Worm (Caenorhabditis elegans) whole organism, L3 larva: ENCODE results near the gene rpn-13.
A peak's percentile ranks its signal among the peaks of the same experiment; 100 is the strongest.

Experiments
- R02D3.7 ChIP-seq: fragments of 150-350 bp; optimal IDR thresholded peaks from 2 replicates; lab custom pipeline; 2014; ENCODE audit warnings: missing biosample characterization, missing genetic modification characterization
- ZK546.5 ChIP-seq: sonication (generic microtip); optimal IDR thresholded peaks from 2 replicates; lab custom pipeline; 2017; ENCODE audit warnings: missing biosample characterization, missing genetic modification characterization
- ceh-16 ChIP-seq: sonication (generic microtip); optimal IDR thresholded peaks from 2 replicates; lab custom pipeline; 2017; ENCODE audit warnings: missing biosample characterization, missing genetic modification characterization
- ceh-28 ChIP-seq: fragments of 150-350 bp; optimal IDR thresholded peaks from 2 replicates; lab custom pipeline; 2014; ENCODE audit warnings: missing biosample characterization, missing genetic modification reagents, missing genetic modification characterization
- ceh-82 ChIP-seq: fragments of 150-350 bp; optimal IDR thresholded peaks from 2 replicates; lab custom pipeline; 2014; ENCODE audit warnings: missing biosample characterization, missing genetic modification characterization
- ceh-9 ChIP-seq: sonication (generic microtip); optimal IDR thresholded peaks from 2 replicates; lab custom pipeline; 2018; ENCODE audit warnings: missing biosample characterization, missing genetic modification characterization
- daf-12 ChIP-seq: fragments of 150-350 bp; optimal IDR thresholded peaks from 2 replicates; lab custom pipeline; 2014; ENCODE audit warnings: missing biosample characterization, missing genetic modification reagents, missing genetic modification characterization
- egl-27 ChIP-seq: sonication (generic microtip); optimal IDR thresholded peaks from 4 replicates; lab custom pipeline; 2017; ENCODE audit warnings: missing biosample characterization, missing genetic modification reagents, missing genetic modification characterization
- egl-5 ChIP-seq: fragments of 150-350 bp; optimal IDR thresholded peaks from 2 replicates; lab custom pipeline; 2017; ENCODE audit warnings: missing biosample characterization, missing genetic modification reagents, missing genetic modification characterization, inconsistent platforms
- elt-1 ChIP-seq: fragments of 150-350 bp; optimal IDR thresholded peaks from 2 replicates; lab custom pipeline; 2014; ENCODE audit warnings: missing biosample characterization, missing genetic modification characterization
- elt-2 ChIP-seq: sonication (generic microtip); optimal IDR thresholded peaks from 2 replicates; lab custom pipeline; 2016; ENCODE audit warnings: missing genetic modification reagents, mild to moderate bottlenecking, missing genetic modification characterization, missing compliant biosample characterization
- elt-3 ChIP-seq, 3 experiments: fragments of 150-350 bp in 1 of 3; sonication (generic microtip) in 2 of 3; optimal IDR thresholded peaks; 2 replicates in 2 of 3; 4 replicates in 1 of 3; lab custom pipeline; 2014 to 2017; ENCODE audit warnings: missing biosample characterization in 3 of 3, missing genetic modification characterization in 3 of 3
- fkh-10 ChIP-seq: sonication (generic microtip); optimal IDR thresholded peaks from 2 replicates; lab custom pipeline; 2017; ENCODE audit warnings: missing biosample characterization, missing genetic modification reagents, missing genetic modification characterization
- fkh-2 ChIP-seq: fragments of 150-350 bp; optimal IDR thresholded peaks from 2 replicates; lab custom pipeline; 2014; ENCODE audit warnings: missing biosample characterization, missing genetic modification reagents, missing genetic modification characterization
- fos-1 ChIP-seq: fragments of 150-350 bp; optimal IDR thresholded peaks from 2 replicates; lab custom pipeline; 2014; ENCODE audit warnings: missing biosample characterization, missing genetic modification characterization
- hmg-11 ChIP-seq: sonication (generic microtip); optimal IDR thresholded peaks from 2 replicates; lab custom pipeline; 2016; ENCODE audit warnings: missing genetic modification characterization, missing compliant biosample characterization
- lin-15B ChIP-seq: fragments of 150-350 bp; optimal IDR thresholded peaks from 2 replicates; lab custom pipeline; 2014; ENCODE audit warnings: missing biosample characterization, missing genetic modification characterization
- lin-39 ChIP-seq: fragments of 150-350 bp; optimal IDR thresholded peaks from 2 replicates; lab custom pipeline; 2018; ENCODE audit warnings: missing biosample characterization, missing genetic modification reagents, missing genetic modification characterization
- lsy-12 ChIP-seq: sonication (generic microtip); optimal IDR thresholded peaks from 2 replicates; lab custom pipeline; 2016; ENCODE audit warnings: mild to moderate bottlenecking, missing genetic modification characterization, missing compliant biosample characterization
- mdl-1 ChIP-seq: fragments of 150-350 bp; optimal IDR thresholded peaks from 2 replicates; lab custom pipeline; 2014; ENCODE audit warnings: missing biosample characterization, missing genetic modification characterization
- mml-1 ChIP-seq: fragments of 150-350 bp; sonication (generic microtip); optimal IDR thresholded peaks from 3 replicates; lab custom pipeline; 2014; ENCODE audit warnings: missing biosample characterization, missing genetic modification characterization
- nhr-12 ChIP-seq: fragments of 150-350 bp; optimal IDR thresholded peaks from 2 replicates; lab custom pipeline; 2014; ENCODE audit warnings: missing biosample characterization, missing genetic modification characterization
- nhr-28 ChIP-seq: fragments of 150-350 bp; optimal IDR thresholded peaks from 2 replicates; lab custom pipeline; 2014; ENCODE audit warnings: missing biosample characterization, missing genetic modification characterization
- nhr-43 ChIP-seq: sonication (generic microtip); optimal IDR thresholded peaks from 2 replicates; lab custom pipeline; 2016; ENCODE audit warnings: mild to moderate bottlenecking, missing genetic modification characterization, missing compliant biosample characterization; ENCODE audit not compliant: poor library complexity, severe bottlenecking
- nhr-67 ChIP-seq: fragments of 150-350 bp; optimal IDR thresholded peaks from 2 replicates; lab custom pipeline; 2014; ENCODE audit warnings: missing biosample characterization, missing genetic modification characterization
- nhr-76 ChIP-seq: fragments of 150-350 bp; sonication (generic microtip); optimal IDR thresholded peaks from 5 replicates; lab custom pipeline; 2014; ENCODE audit warnings: missing biosample characterization, missing genetic modification characterization
- nhr-77 ChIP-seq: fragments of 150-350 bp; optimal IDR thresholded peaks from 2 replicates; lab custom pipeline; 2014; ENCODE audit warnings: missing biosample characterization, missing genetic modification characterization
- pqm-1 ChIP-seq: fragments of 150-350 bp; optimal IDR thresholded peaks from 2 replicates; lab custom pipeline; 2017; ENCODE audit warnings: missing biosample characterization, missing genetic modification characterization, inconsistent platforms
- skn-1 ChIP-seq: fragments of 150-350 bp; optimal IDR thresholded peaks from 2 replicates; lab custom pipeline; 2014; ENCODE audit warnings: missing biosample characterization, missing genetic modification characterization
- snpc-4 ChIP-seq: fragments of 150-350 bp; optimal IDR thresholded peaks from 2 replicates; lab custom pipeline; 2014; ENCODE audit warnings: missing biosample characterization, missing genetic modification characterization
- tbx-2 ChIP-seq: sonication (generic microtip); optimal IDR thresholded peaks from 2 replicates; lab custom pipeline; 2016; ENCODE audit warnings: mild to moderate bottlenecking, missing genetic modification characterization, missing compliant biosample characterization
- zag-1 ChIP-seq: fragments of 150-350 bp; optimal IDR thresholded peaks from 2 replicates; lab custom pipeline; 2014; ENCODE audit warnings: missing biosample characterization, missing genetic modification characterization
- ztf-11 ChIP-seq: fragments of 150-350 bp; optimal IDR thresholded peaks from 2 replicates; lab custom pipeline; 2014; ENCODE audit warnings: missing biosample characterization, missing genetic modification characterization

Gene rpn-13

DNA sequence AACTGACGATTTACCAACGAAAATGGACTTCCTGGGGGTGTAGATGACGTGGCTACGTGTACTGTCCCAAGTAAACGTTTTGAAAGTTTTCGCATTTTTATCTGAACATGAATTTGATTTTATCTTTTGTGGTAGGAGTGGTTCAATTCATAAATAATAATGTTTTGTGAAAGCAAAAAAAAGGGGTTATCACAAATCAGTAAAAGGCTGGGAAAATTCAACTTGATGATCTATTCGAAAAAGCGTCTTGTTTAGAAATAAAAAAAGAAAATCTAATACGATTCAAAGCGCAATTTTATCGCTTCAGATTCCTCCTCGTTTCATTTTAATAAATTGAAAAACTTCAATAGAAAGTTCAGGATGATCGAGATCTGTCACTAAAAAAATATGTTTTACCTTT lies 17.6 kb downstream of the rpn-13 start, which contains the start of gene C56G2.5:
C56G2.5 (minus strand) TSS at position 101 of the 400 bp plus-strand sequence.
- TF ChIP-seq mdl-1 (tag; lab: Kevin White, UChicago) (no peak), egl-5 (tag; lab: Kevin White, UChicago) (no peak), fkh-2 (tag; lab: Kevin White, UChicago) (no peak), R02D3.7 (tag; lab: Kevin White, UChicago) (no peak), zag-1 (tag; lab: Kevin White, UChicago) (no peak), elt-3 (tag; optimal IDR thresholded peaks at IDR 0.05; lab: Kevin White, UChicago) (no peak), ztf-11 (tag; lab: Kevin White, UChicago) (no peak), hmg-11 (no peak), nhr-12 (tag; lab: Kevin White, UChicago) (no peak), tbx-2 (no peak), snpc-4 (tag; lab: Kevin White, UChicago) (no peak), ceh-9 (tag; lab: Kevin White, UChicago) (no peak), lin-15B (no peak), fos-1 (tag; lab: Kevin White, UChicago) (no peak), ceh-28 (tag; lab: Kevin White, UChicago) (no peak)

DNA sequence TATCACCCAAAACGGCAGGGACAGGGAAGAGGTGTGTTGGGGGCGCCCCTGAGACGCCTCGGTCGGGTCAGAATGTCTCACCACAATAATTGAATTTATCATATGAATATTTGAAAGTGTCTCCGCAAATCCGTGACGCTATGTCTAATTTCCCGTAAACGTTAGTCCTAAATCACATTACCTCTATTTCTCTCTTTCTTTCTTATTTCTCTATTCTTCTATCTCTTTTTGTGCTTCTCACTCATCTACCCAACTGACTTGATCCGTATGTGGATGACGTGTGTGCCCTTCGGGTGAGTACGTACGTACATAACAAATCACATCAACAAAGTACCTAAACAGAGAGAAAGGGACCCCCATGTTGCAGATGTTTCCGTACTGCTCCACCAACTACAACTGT lies 24.4 kb downstream of the rpn-13 start:
- TF ChIP-seq fkh-10 (peak; percentile 96), lin-39 (tag; lab: Kevin White, UChicago) (no peak), nhr-76 (tag; lab: Kevin White, UChicago) (no peak), nhr-43 (tag; lab: Kevin White, UChicago) (no peak), zag-1 (tag; lab: Kevin White, UChicago) (no peak), ZK546.5 (no peak), ceh-16 (tag; lab: Kevin White, UChicago) (no peak), ceh-82 (no peak)
- TF ChIP-seq, all 47 proteins: peak for 1

DNA sequence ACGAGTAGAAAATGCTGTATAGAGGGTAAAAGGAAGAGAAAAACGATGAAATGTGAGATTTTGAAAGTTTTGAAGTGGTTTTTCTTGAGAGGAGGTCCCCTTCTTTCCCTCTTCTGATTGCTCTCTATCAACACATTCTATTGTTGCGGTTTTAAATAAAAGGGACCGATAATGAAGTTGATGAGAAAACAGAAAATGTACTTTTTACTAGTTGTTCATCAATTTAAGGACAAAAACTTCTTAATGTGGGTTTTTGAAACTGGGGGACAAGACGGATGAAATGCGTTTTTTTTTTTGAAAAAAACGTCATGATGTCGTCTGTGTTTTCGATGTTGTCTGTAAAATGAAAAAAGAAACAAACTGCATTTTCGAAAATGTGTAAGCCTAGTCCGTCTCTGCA lies 24.9 kb downstream of the rpn-13 start:
- no peak for TF ChIP-seq egl-27 (tag; lab: Kevin White, UChicago)

DNA sequence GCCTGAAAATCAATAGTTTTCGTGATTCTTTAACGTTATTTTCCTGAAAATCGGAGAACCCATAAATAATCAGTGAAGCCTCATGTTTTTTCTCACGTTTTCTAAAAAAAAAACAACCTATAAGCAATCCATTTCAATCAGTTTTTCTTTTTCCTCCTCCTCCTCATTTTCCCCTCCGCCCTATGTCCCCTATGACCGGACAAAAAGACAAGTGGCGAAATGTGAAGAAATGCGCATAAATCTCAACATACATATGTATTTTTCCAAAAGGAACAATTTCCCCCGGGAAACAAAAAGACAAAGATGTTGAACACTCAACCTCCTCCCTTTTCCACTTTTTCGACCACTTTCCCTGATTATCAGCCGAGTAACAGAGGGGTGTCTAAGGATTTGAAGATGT lies 26.2 kb downstream of the rpn-13 start:
- no peak for TF ChIP-seq pqm-1 (tag; lab: Kevin White, UChicago)
- TF ChIP-seq nhr-12 (tag; lab: Kevin White, UChicago): no peak
- TF ChIP-seq mdl-1 (tag; lab: Kevin White, UChicago): no peak
- TF ChIP-seq daf-12: no peak
- no peak for TF ChIP-seq nhr-67

DNA sequence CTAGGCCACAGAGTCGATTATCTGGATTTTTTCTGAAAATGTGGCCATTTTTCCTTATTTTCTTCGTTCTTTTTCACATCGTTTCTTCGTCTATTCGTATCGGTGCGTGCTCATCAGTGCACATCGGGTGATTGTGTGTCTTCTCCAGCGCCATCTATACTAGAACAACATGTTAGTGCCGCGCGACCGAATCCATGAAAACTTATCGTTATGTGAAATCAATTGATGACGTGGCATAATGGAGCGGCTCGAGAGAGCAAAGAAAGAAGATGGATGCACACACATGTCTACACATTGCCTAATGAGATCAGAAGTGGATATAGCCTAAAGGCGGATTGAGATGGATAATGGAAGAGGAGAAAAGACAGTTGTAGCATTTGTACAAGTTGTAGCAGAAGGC lies 29.5 kb downstream of the rpn-13 start:
- no peak for TF ChIP-seq nhr-28 (tag; lab: Kevin White, UChicago)
- TF ChIP-seq ceh-16 (tag; lab: Kevin White, UChicago): no peak
- TF ChIP-seq lsy-12 (tag; lab: Kevin White, UChicago): no peak
- TF ChIP-seq elt-1 (tag; lab: Kevin White, UChicago): no peak
- no peak for TF ChIP-seq R02D3.7 (tag; lab: Kevin White, UChicago)
- TF ChIP-seq skn-1 (tag; lab: Kevin White, UChicago): no peak
- no peak for TF ChIP-seq mml-1 (tag; lab: Kevin White, UChicago)
- no peak for TF ChIP-seq nhr-12 (tag; lab: Kevin White, UChicago)

DNA sequence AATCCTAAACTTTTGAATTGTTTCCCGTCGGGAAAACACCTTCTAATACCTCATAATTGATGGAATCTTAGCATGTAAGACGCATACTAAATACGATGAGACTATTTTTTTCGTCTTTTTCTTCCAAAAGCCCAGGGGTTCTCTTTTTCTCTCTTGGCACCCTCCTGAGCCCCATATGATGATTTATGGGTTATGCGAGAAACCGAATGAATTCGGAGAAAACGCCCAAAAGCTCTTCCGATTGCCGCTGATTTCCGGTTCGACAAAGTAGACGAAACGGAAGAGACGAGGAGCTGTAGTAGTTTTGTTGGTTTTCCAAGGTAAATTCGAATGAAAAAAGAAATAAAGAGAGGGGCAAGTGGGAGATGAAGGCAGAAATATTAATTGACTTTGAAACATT lies 30.3 kb downstream of the rpn-13 start:
- TF ChIP-seq ZK546.5: no peak
- no peak for TF ChIP-seq skn-1 (tag; lab: Kevin White, UChicago)
- TF ChIP-seq ceh-28 (tag; lab: Kevin White, UChicago): no peak
- no peak for TF ChIP-seq elt-2 (tag; lab: Kevin White, UChicago)
- TF ChIP-seq nhr-43 (tag; lab: Kevin White, UChicago): no peak
- peak; percentile 26 for TF ChIP-seq lin-39 (tag; lab: Kevin White, UChicago)
- TF ChIP-seq ceh-16 (tag; lab: Kevin White, UChicago): no peak
- no peak for TF ChIP-seq nhr-77
